Worm (Caenorhabditis elegans): Measurements from ENCODE around the gene glb-2.
"Not testable (repeated sequence)": the region's sequence is repeated elsewhere in the genome, so short reads cannot be mapped to it uniquely, and the experiment has no call there.

- not testable (repeated sequence) for TF ChIP-seq him-1, W03F9.2 (tag; optimal IDR thresholded peaks at IDR 0.05)
Measured at ce11 chrIV:7254690-7255089, 8.3 kb downstream of the glb-2 start, which contains the start of gene C06E4.5.

Data from whole organism, L4/young adult.